Fruit fly (Drosophila melanogaster): ENCODE measurements around the gene CG13917.

The CG13917 gene

DNA sequence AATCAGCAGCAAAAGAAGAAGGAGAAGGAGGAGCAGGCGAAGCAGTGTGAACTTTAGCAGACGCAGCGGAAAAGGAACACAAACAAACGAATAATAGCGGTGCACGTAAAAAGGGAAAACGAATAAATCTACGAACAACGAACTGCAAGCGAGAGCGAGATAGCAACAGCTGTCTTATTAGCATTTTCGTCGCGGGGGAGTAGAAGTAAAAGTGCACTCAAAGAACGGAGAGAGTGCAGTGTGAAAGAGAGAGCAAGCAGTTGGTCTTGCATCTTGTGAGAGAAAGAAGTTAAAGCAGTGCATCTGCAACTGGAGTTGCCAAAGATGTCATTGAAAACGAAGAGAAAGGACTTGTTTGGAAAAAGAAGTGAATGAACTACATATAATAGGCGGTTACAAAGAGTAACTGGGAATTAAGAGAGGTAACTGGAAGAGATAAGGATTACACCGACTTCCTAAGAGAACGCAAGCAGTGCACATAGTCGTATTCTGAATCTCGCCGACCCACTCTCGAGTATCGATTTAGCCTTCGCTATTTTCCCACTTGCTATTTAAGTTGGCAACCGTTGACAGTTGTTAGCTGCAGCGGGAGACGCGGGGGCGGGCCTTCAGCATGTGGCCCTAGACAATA lies 16.4 kb downstream of the CG13917 start:
- TF ChIP-seq bab1 (GFP tag; optimal IDR thresholded peaks at IDR 0.05) (no peak), pad (GFP tag; optimal IDR thresholded peaks at IDR 0.05) (peak; percentile 58), Hr96 (GFP tag; optimal IDR thresholded peaks at IDR 0.05) (no peak), Crg-1 (GFP tag; optimal IDR thresholded peaks at IDR 0.05) (no peak), CG7101 (tag; optimal IDR thresholded peaks at IDR 0.05) (no peak), ovo (GFP tag; optimal IDR thresholded peaks at IDR 0.05) (no peak), Clk (GFP tag; optimal IDR thresholded peaks at IDR 0.05) (no peak), tj (GFP tag; optimal IDR thresholded peaks at IDR 0.05) (peak; percentile 95), CG5204 (GFP tag; optimal IDR thresholded peaks at IDR 0.05) (no peak)

DNA sequence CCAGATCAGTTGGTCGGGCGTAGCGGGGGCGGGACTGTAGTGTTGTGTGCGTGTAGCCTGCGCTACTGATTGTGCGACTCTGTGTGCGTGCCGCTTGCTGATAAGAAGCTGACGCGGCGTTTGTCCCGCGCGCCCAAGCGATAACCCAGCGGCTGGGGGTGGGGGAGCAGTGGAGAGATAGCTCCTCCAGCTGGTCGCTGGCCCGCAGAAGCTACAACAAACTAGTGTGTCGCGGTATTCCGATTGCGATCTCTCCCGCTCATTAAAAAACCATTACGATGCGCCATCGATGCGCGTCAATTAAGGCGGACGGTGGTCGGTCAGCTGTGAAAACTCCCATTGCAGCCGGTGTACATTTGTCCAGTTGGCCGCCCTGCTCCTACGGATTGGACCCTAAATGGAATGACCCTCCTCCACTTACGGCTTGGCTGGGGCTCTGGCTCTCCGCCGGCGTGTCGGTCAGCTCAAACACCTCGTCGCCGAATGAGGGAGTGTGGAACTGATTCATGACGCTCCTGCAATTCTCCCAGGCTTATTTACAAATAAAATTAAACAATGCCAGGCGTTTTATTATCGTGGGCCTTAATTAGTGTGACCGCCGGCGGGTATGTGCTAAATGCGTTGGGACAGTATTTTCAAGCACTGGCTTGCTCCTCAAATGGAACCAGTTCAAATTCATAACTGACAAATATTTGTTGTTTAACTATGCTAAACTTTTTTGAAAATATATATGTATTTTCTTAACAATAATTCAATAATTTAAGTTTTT lies 25.7 kb downstream of the CG13917 start, which contains the start of gene CG12104:
Gene CG12104, minus strand, starts transcription at position 611 of the 769 bp plus-strand sequence.
- no peak for TF ChIP-seq CG14711 (tag; optimal IDR thresholded peaks at IDR 0.05)
- no peak for TF ChIP-seq kay (GFP tag; ENCODE audit: borderline replicate concordance)
- TF ChIP-seq pad (GFP tag; optimal IDR thresholded peaks at IDR 0.05): peak; percentile 19
- no peak for TF ChIP-seq CG7045 (GFP tag; optimal IDR thresholded peaks at IDR 0.05)
- no peak for TF ChIP-seq toe (GFP tag; optimal IDR thresholded peaks at IDR 0.05)
- no peak for TF ChIP-seq CG33017 (tag; optimal IDR thresholded peaks at IDR 0.05)
- TF ChIP-seq CG1620 (GFP tag; optimal IDR thresholded peaks at IDR 0.05): no peak
- no peak for TF ChIP-seq Clk (GFP tag; optimal IDR thresholded peaks at IDR 0.05)
- peak; percentile 20 for TF ChIP-seq CG12768 (GFP tag; optimal IDR thresholded peaks at IDR 0.05)
- no peak for TF ChIP-seq CG5204 (GFP tag; optimal IDR thresholded peaks at IDR 0.05)
- TF ChIP-seq CG7101 (tag; optimal IDR thresholded peaks at IDR 0.05): peak; percentile 10
- TF ChIP-seq Crg-1 (GFP tag; optimal IDR thresholded peaks at IDR 0.05): no peak
- TF ChIP-seq CG11617 (GFP tag; optimal IDR thresholded peaks at IDR 0.05): no peak
- no peak for TF ChIP-seq Hr96 (GFP tag; optimal IDR thresholded peaks at IDR 0.05)
- TF ChIP-seq cnc (optimal IDR thresholded peaks at IDR 0.05): no peak
- peak; percentile 86 for TF ChIP-seq cic (GFP tag; optimal IDR thresholded peaks at IDR 0.05)
- peak; percentile 22 for TF ChIP-seq ovo (GFP tag; optimal IDR thresholded peaks at IDR 0.05)
- peak; percentile 80 for TF ChIP-seq tj (GFP tag; optimal IDR thresholded peaks at IDR 0.05)
- TF ChIP-seq bab1 (GFP tag; optimal IDR thresholded peaks at IDR 0.05): peak; percentile 51
- peak; percentile 45 for TF ChIP-seq Mnt (GFP tag; optimal IDR thresholded peaks at IDR 0.05)

DNA sequence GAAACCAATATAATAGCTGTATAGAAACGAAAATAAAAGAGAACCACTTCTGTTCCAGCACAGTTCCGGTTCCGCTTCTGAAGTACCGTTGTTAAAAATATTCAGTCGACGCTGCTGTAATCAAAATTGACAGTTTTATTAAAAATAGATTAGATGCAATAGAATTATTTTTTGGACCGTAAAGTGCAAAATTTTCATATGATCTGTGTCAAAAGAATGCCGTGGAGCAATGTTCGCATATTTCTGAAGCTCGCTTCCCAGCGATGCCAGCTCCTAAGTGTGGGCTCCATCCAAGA lies 26.3 kb downstream of the CG13917 start, which contains the start of the genes CG18170 and CG33791:
Gene CG18170, plus strand, starts transcription at position 122 of the 296 bp plus-strand sequence.
Gene CG33791, plus strand, starts transcription at position 122 of the 296 bp plus-strand sequence.
- no peak for TF ChIP-seq CG1620 (GFP tag; optimal IDR thresholded peaks at IDR 0.05)
- TF ChIP-seq cic (GFP tag; optimal IDR thresholded peaks at IDR 0.05): no peak
- no peak for TF ChIP-seq CG7045 (GFP tag; optimal IDR thresholded peaks at IDR 0.05)
- no peak for TF ChIP-seq bab1 (GFP tag; optimal IDR thresholded peaks at IDR 0.05)
- no peak for TF ChIP-seq kay (GFP tag; ENCODE audit: borderline replicate concordance)
- TF ChIP-seq Hr96 (GFP tag; optimal IDR thresholded peaks at IDR 0.05): no peak
- TF ChIP-seq ovo (GFP tag; optimal IDR thresholded peaks at IDR 0.05): no peak
- TF ChIP-seq tj (GFP tag; optimal IDR thresholded peaks at IDR 0.05): no peak
- no peak for TF ChIP-seq CG12768 (GFP tag; optimal IDR thresholded peaks at IDR 0.05)
- no peak for TF ChIP-seq Clk (GFP tag; optimal IDR thresholded peaks at IDR 0.05)
- TF ChIP-seq Mnt (GFP tag; optimal IDR thresholded peaks at IDR 0.05): no peak
- no peak for TF ChIP-seq cnc (optimal IDR thresholded peaks at IDR 0.05)
- TF ChIP-seq pad (GFP tag; optimal IDR thresholded peaks at IDR 0.05): no peak

DNA sequence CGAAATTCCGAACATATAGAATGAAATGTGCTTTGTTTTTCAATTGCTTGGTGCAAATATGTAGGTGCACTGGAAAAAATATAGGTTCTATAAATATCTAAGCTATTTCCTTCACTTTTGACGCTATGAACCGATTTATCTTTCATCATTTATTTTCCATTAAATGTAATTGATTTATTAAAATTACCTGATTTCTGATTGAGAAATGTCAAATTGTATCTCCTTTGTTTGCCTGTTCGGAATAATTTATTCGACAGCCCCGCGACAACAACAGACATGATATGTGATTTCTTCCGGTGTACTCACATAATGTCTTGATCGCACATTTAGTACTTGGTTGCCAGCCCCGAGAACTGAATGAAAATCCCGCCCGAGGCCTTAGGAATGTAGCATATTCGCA lies 33.1 kb downstream of the CG13917 start:
- no peak for TF ChIP-seq Hr96 (GFP tag; optimal IDR thresholded peaks at IDR 0.05)
- no peak for TF ChIP-seq CG7101 (tag; optimal IDR thresholded peaks at IDR 0.05)
- TF ChIP-seq CG7045 (GFP tag; optimal IDR thresholded peaks at IDR 0.05): no peak
- no peak for TF ChIP-seq CG11617 (GFP tag; optimal IDR thresholded peaks at IDR 0.05)
- no peak for TF ChIP-seq cnc (optimal IDR thresholded peaks at IDR 0.05)
- TF ChIP-seq bab1 (GFP tag; optimal IDR thresholded peaks at IDR 0.05): no peak
- TF ChIP-seq CG14711 (tag; optimal IDR thresholded peaks at IDR 0.05): no peak
- no peak for TF ChIP-seq cic (GFP tag; optimal IDR thresholded peaks at IDR 0.05)
- no peak for TF ChIP-seq Clk (GFP tag; optimal IDR thresholded peaks at IDR 0.05)
- TF ChIP-seq pad (GFP tag; optimal IDR thresholded peaks at IDR 0.05): no peak
- no peak for TF ChIP-seq CG5204 (GFP tag; optimal IDR thresholded peaks at IDR 0.05)
- no peak for TF ChIP-seq CG33017 (tag; optimal IDR thresholded peaks at IDR 0.05)

DNA sequence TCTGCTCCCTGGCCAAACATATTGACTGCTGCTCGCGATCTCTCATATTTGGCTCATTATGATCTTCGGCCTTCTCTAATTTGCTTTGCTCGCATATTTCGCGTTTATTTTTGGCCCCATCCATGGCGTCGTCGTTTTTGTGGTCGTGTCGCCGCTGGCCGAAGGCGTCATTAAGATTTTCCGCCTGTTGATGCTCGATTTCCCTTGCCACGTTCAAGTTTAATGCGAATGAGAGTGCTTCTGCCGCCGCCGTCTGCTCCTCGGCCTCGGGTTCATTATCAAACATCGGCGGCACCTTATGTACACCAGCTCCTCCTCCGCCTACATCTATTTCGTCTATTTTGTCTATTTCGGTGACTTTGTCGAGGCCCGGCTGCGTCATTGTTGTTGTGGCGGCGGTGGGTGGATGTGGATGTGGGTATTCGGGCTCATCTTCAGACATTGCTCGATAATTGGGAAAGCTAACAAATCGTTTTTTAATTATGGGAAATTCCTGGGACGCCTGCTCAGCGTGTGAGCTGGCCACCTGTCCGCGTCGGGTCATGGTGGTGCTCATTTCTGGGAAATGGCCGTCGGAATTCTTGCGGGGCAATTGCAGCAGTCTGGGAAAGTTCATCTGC lies 38.1 kb downstream of the CG13917 start:
- TF ChIP-seq CG1620 (GFP tag; optimal IDR thresholded peaks at IDR 0.05) (no peak), Crg-1 (GFP tag; optimal IDR thresholded peaks at IDR 0.05) (no peak), toe (GFP tag; optimal IDR thresholded peaks at IDR 0.05) (no peak), CG11617 (GFP tag; optimal IDR thresholded peaks at IDR 0.05) (no peak), CG14711 (tag; optimal IDR thresholded peaks at IDR 0.05) (no peak), bab1 (GFP tag; optimal IDR thresholded peaks at IDR 0.05) (no peak), CG5204 (GFP tag; optimal IDR thresholded peaks at IDR 0.05) (no peak), CG12768 (GFP tag; optimal IDR thresholded peaks at IDR 0.05) (no peak)

DNA sequence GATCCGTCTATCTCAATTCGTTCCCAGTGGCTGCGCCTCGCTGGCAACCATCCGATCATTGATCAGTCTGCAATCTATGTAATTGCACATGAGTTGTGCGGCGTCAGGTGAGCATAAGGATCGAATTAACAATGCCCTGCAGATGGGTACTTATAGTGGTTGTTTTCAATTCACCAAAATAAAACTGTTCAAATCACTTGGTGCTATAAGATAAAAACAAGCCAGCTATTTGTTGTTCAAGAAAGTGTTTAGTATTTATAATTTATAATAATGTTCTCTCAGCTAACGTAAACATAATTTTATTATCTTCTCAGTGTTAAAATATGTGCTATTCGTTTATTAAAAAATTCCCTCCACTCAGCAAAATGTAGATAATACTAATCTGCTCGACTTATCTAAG lies 39.2 kb downstream of the CG13917 start, which contains the start of gene CG12105:
Gene CG12105, minus strand, starts transcription at position 101 of the 400 bp plus-strand sequence.
- TF ChIP-seq CG5204 (GFP tag; optimal IDR thresholded peaks at IDR 0.05) (no peak), CG1620 (GFP tag; optimal IDR thresholded peaks at IDR 0.05) (no peak), CG14711 (tag; optimal IDR thresholded peaks at IDR 0.05) (no peak), CG7101 (tag; optimal IDR thresholded peaks at IDR 0.05) (no peak), Clk (GFP tag; optimal IDR thresholded peaks at IDR 0.05) (no peak), cnc (optimal IDR thresholded peaks at IDR 0.05) (no peak), CG33017 (tag; optimal IDR thresholded peaks at IDR 0.05) (no peak), toe (GFP tag; optimal IDR thresholded peaks at IDR 0.05) (no peak), ovo (GFP tag; optimal IDR thresholded peaks at IDR 0.05) (no peak), Crg-1 (GFP tag; optimal IDR thresholded peaks at IDR 0.05) (no peak), Hr96 (GFP tag; optimal IDR thresholded peaks at IDR 0.05) (no peak), CG7045 (GFP tag; optimal IDR thresholded peaks at IDR 0.05) (no peak), pad (GFP tag; optimal IDR thresholded peaks at IDR 0.05) (no peak), Mnt (GFP tag; optimal IDR thresholded peaks at IDR 0.05) (no peak), cic (GFP tag; optimal IDR thresholded peaks at IDR 0.05) (no peak), CG12768 (GFP tag; optimal IDR thresholded peaks at IDR 0.05) (no peak)
